Worm (Caenorhabditis elegans) whole organism, late embryonic: ENCODE data around the gene dsl-3.

Source experiments
- F13H6.1 ChIP-seq: sonication (generic microtip); optimal IDR thresholded peaks from 2 replicates; lab custom pipeline; 2016; ENCODE audit warnings: missing genetic modification characterization, missing compliant biosample characterization
- K02D7.2 ChIP-seq: sonication (generic microtip); optimal IDR thresholded peaks from 2 replicates; lab custom pipeline; 2017; ENCODE audit warnings: mild to moderate bottlenecking, missing genetic modification characterization, missing compliant biosample characterization
- T23F11.4 ChIP-seq: fragments of 200-800 bp; sonication (Bioruptor generic); optimal IDR thresholded peaks from 2 replicates; lab custom pipeline; 2018; ENCODE audit warnings: mild to moderate bottlenecking, missing genetic modification characterization, missing compliant biosample characterization
- ahr-1 ChIP-seq: sonication (generic microtip); optimal IDR thresholded peaks from 2 replicates; lab custom pipeline; 2016; ENCODE audit warnings: missing genetic modification characterization, missing compliant biosample characterization
- ama-1 ChIP-seq: fragments of 150-350 bp; optimal IDR thresholded peaks from 2 replicates; lab custom pipeline; 2014
- ceh-19 ChIP-seq: fragments of 200-800 bp; sonication (Bioruptor generic); optimal IDR thresholded peaks from 2 replicates; lab custom pipeline; 2018; ENCODE audit warnings: mild to moderate bottlenecking, missing genetic modification characterization, missing compliant biosample characterization
- ceh-22 ChIP-seq: sonication (generic microtip); optimal IDR thresholded peaks from 2 replicates; lab custom pipeline; 2017; ENCODE audit warnings: missing biosample characterization, missing genetic modification characterization
- ceh-24 ChIP-seq: sonication (generic microtip); optimal IDR thresholded peaks from 2 replicates; lab custom pipeline; 2016; ENCODE audit warnings: mild to moderate bottlenecking, missing genetic modification characterization, missing compliant biosample characterization
- ceh-30 ChIP-seq: fragments of 150-350 bp; optimal IDR thresholded peaks from 2 replicates; lab custom pipeline; 2014; ENCODE audit warnings: missing biosample characterization, missing genetic modification characterization
- ceh-31 ChIP-seq: sonication (generic microtip); optimal IDR thresholded peaks from 2 replicates; lab custom pipeline; 2016; ENCODE audit warnings: missing genetic modification characterization, missing compliant biosample characterization
- ceh-45 ChIP-seq: fragments of 200-800 bp; sonication (Bioruptor generic); IDR thresholded peaks from 2 replicates; pipeline ENCODE4 v1.3.6; 2022; ENCODE audit warnings: missing genetic modification reagents, missing genetic modification characterization, missing compliant biosample characterization
- ceh-48 ChIP-seq: sonication (generic microtip); optimal IDR thresholded peaks from 2 replicates; lab custom pipeline; 2016; ENCODE audit warnings: missing genetic modification characterization, inconsistent platforms, missing compliant biosample characterization
- ceh-9 ChIP-seq: sonication (generic microtip); optimal IDR thresholded peaks from 2 replicates; lab custom pipeline; 2016; ENCODE audit warnings: mild to moderate bottlenecking, missing genetic modification characterization, inconsistent platforms, missing compliant biosample characterization
- dve-1 ChIP-seq: sonication (generic microtip); optimal IDR thresholded peaks from 2 replicates; lab custom pipeline; 2017; ENCODE audit warnings: antibody characterized with exemption, mild to moderate bottlenecking, missing genetic modification characterization, missing compliant biosample characterization
- ets-4 ChIP-seq: sonication (generic microtip); optimal IDR thresholded peaks from 2 replicates; lab custom pipeline; 2016; ENCODE audit warnings: missing genetic modification characterization, missing compliant biosample characterization
- eyg-1 ChIP-seq: sonication (generic microtip); optimal IDR thresholded peaks from 2 replicates; lab custom pipeline; 2016; ENCODE audit warnings: missing genotype, missing genetic modification characterization, missing compliant biosample characterization
- fax-1 ChIP-seq: sonication (generic microtip); optimal IDR thresholded peaks from 2 replicates; lab custom pipeline; 2016; ENCODE audit warnings: missing genotype, missing genetic modification characterization, missing compliant biosample characterization
- fkh-10 ChIP-seq: fragments of 150-350 bp; optimal IDR thresholded peaks from 2 replicates; lab custom pipeline; 2014; ENCODE audit warnings: missing biosample characterization, missing genetic modification reagents, missing genetic modification characterization
- fkh-6 ChIP-seq: sonication (generic microtip); optimal IDR thresholded peaks from 2 replicates; lab custom pipeline; 2016; ENCODE audit warnings: missing genetic modification characterization, missing compliant biosample characterization
- hlh-13 ChIP-seq: fragments of 200-800 bp; sonication (Bioruptor generic); optimal IDR thresholded peaks from 2 replicates; lab custom pipeline; 2018; ENCODE audit warnings: mild to moderate bottlenecking, missing genetic modification characterization, missing compliant biosample characterization
- hlh-15 ChIP-seq: sonication (generic microtip); optimal IDR thresholded peaks from 2 replicates; lab custom pipeline; 2016; ENCODE audit warnings: missing genetic modification characterization, missing compliant biosample characterization
- hlh-30 ChIP-seq: sonication (generic microtip); optimal IDR thresholded peaks from 2 replicates; lab custom pipeline; 2017; ENCODE audit warnings: antibody characterized with exemption, missing genetic modification characterization, missing compliant biosample characterization; ENCODE audit not compliant: insufficient read depth
- lin-11 ChIP-seq: fragments of 200-800 bp; sonication (Bioruptor generic); optimal IDR thresholded peaks from 2 replicates; lab custom pipeline; 2018; ENCODE audit warnings: mild to moderate bottlenecking, missing genetic modification characterization, missing compliant biosample characterization
- madf-2 ChIP-seq: sonication (generic microtip); optimal IDR thresholded peaks from 2 replicates; lab custom pipeline; 2017; ENCODE audit warnings: missing genetic modification characterization, missing compliant biosample characterization
- nfya-1 ChIP-seq: sonication (generic microtip); optimal IDR thresholded peaks from 2 replicates; lab custom pipeline; 2017; ENCODE audit warnings: missing genetic modification characterization, mild to moderate bottlenecking, missing compliant biosample characterization, antibody characterized with exemption, moderate library complexity
- nhr-11 ChIP-seq: fragments of 150-350 bp; optimal IDR thresholded peaks from 2 replicates; lab custom pipeline; 2014; ENCODE audit warnings: missing biosample characterization, missing genetic modification characterization
- nhr-232 ChIP-seq: sonication (generic microtip); optimal IDR thresholded peaks from 2 replicates; lab custom pipeline; 2016; ENCODE audit warnings: missing genetic modification characterization, missing compliant biosample characterization
- npax-4 ChIP-seq: sonication (generic microtip); optimal IDR thresholded peaks from 2 replicates; lab custom pipeline; 2016; ENCODE audit warnings: missing genetic modification characterization, missing compliant biosample characterization
- pag-3 ChIP-seq: sonication (generic microtip); optimal IDR thresholded peaks from 2 replicates; lab custom pipeline; 2016; ENCODE audit warnings: missing compliant biosample characterization, missing genetic modification characterization, borderline replicate concordance
- pha-2 ChIP-seq: sonication (generic microtip); optimal IDR thresholded peaks from 2 replicates; lab custom pipeline; 2017; ENCODE audit warnings: mild to moderate bottlenecking, missing genetic modification characterization, missing compliant biosample characterization
- rnt-1 ChIP-seq: sonication (generic microtip); optimal IDR thresholded peaks from 2 replicates; lab custom pipeline; 2016; ENCODE audit warnings: missing genetic modification characterization, missing compliant biosample characterization
- sdc-2 ChIP-seq: sonication (generic microtip); optimal IDR thresholded peaks from 2 replicates; lab custom pipeline; 2016; ENCODE audit warnings: missing genotype, missing genetic modification characterization, missing compliant biosample characterization
- sox-2 ChIP-seq: fragments of 200-800 bp; sonication (Bioruptor generic); IDR thresholded peaks from 2 replicates; pipeline ENCODE4 v1.3.6; 2022; ENCODE audit warnings: missing genetic modification reagents, missing genetic modification characterization, missing compliant biosample characterization
- sox-4 ChIP-seq: sonication (generic microtip); optimal IDR thresholded peaks from 2 replicates; lab custom pipeline; 2017; ENCODE audit warnings: mild to moderate bottlenecking, missing genetic modification characterization, inconsistent platforms, missing compliant biosample characterization
- tbx-2 ChIP-seq: sonication (generic microtip); optimal IDR thresholded peaks from 2 replicates; lab custom pipeline; 2016; ENCODE audit warnings: missing genetic modification characterization, missing compliant biosample characterization
- tbx-7 ChIP-seq: sonication (generic microtip); optimal IDR thresholded peaks from 2 replicates; lab custom pipeline; 2016; ENCODE audit warnings: missing genotype, missing genetic modification characterization, missing compliant biosample characterization
- ttx-3 ChIP-seq: sonication (generic microtip); optimal IDR thresholded peaks from 2 replicates; lab custom pipeline; 2016; ENCODE audit warnings: missing genetic modification reagents, missing genetic modification characterization, missing compliant biosample characterization
- unc-42 ChIP-seq: sonication (generic microtip); optimal IDR thresholded peaks from 2 replicates; lab custom pipeline; 2016; ENCODE audit warnings: missing genotype, missing genetic modification characterization, missing compliant biosample characterization
- unc-55 ChIP-seq: sonication (generic microtip); optimal IDR thresholded peaks from 2 replicates; lab custom pipeline; 2017; ENCODE audit warnings: missing biosample characterization, missing genetic modification reagents, missing genetic modification characterization
- unc-86 ChIP-seq: sonication (generic microtip); optimal IDR thresholded peaks from 2 replicates; lab custom pipeline; 2016; ENCODE audit warnings: missing genetic modification characterization, missing compliant biosample characterization
- zip-5 ChIP-seq: sonication (generic microtip); optimal IDR thresholded peaks from 2 replicates; lab custom pipeline; 2016; ENCODE audit warnings: missing genetic modification characterization, missing compliant biosample characterization
- ztf-16 ChIP-seq: sonication (generic microtip); optimal IDR thresholded peaks from 2 replicates; lab custom pipeline; 2017; ENCODE audit warnings: missing genetic modification characterization, missing compliant biosample characterization

dsl-3 gene

DNA sequence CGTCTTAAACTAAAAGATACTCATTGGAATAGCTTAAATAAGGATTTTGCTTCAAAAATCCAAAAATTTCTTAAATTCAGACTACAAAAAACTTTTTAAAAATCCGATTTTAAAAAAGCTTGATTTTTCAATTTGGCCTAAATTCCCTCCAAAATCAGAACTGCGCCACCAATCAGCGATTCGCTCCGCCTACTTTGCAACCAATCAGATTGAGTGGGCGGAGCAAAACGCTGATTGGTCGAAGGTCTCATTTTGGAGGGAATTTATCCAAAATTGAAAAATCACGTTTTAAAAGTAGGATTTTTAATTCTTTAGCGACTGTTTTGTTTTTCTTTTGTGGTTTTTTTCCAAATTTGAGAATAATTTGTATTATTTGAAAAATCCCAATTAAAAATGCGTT, 39.3 kb downstream of the dsl-3 start:
- peak; percentile 97 for TF ChIP-seq nfya-1 (tag; lab: Kevin White, UChicago)
- TF ChIP-seq unc-42 (tag; lab: Kevin White, UChicago), result no peak

DNA sequence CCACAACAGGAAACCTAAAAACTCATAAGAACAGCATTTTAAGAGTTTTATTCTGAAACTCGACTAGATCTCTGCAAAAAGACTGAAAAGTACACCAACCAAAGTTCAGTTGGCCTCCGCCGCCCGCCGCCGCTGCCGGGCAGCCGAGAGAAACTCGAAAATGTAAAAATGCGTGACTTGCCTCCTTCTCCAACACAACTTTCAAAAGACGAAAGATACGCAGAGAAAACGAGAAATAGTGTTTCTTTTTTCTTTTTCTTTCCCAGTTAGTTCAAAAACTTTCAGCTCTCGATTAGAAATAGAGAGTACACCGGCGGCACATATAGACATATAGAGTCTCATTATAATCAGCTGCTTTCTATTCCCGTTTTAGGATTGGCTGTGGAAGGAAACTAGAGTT, 39.7 kb downstream of the dsl-3 start:
- TF ChIP-seq hlh-30 (tag; lab: Kevin White, UChicago) (peak; percentile 44), ceh-48 (tag; lab: Kevin White, UChicago) (no peak), unc-86 (tag; lab: Kevin White, UChicago) (no peak), ceh-24 (no peak), nhr-11 (no peak), F13H6.1 (tag; lab: Kevin White, UChicago) (no peak)

DNA sequence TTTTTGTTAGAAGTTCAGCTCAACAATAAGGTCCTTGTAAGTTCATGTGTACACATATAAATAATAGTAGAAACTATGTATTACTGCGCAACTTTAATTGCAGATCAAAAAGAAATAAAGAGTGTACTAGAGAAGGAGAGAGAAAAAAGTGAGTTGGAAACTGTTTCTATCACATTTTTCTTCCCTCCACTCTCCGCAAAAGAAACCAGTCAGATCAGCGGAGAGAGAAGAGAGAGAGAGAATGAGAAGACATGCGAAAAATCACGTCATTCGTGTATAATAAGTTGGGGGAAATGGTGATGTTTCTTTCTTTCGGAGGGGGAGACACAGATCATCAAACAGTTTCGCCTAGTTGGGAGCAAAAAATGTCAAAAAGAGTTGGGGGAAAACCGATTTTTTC, 45.2 kb downstream of the dsl-3 start:
- TF ChIP-seq rnt-1 (tag; lab: Kevin White, UChicago), result no peak
- peak; percentile 41 for TF ChIP-seq nfya-1 (tag; lab: Kevin White, UChicago)
- TF ChIP-seq, all 69 proteins: peak for 1

DNA sequence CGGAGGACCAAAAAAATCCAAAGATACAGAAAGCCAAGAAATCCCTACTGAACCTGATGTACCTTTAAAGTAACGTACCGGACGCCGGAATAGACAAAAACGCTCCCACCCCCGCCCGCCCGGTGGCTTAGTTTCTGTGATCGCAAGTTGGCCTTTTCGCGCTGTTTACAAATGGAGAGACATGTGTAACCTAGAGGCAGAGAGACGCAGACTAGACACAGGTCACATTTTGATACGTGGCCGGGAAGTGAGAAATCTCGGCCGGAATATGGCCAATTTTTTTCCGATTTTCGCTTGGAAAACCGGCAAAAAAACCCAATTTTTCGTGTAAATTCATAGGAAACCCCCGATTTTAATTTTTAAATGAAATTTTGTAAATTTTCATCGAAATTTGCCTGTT, 47.0 kb downstream of the dsl-3 start:
- TF ChIP-seq ceh-24, result no peak
- TF ChIP-seq T23F11.4 (GFP tag; lab: Kevin White, UChicago), result no peak
- no peak for TF ChIP-seq K02D7.2 (tag; lab: Kevin White, UChicago)
- peak; percentile 16 for TF ChIP-seq ceh-19 (GFP tag; lab: Kevin White, UChicago)
- no peak for TF ChIP-seq madf-2
- no peak for TF ChIP-seq eyg-1 (tag; lab: Kevin White, UChicago)
- peak; percentile 36 for TF ChIP-seq hlh-30 (tag; lab: Kevin White, UChicago)
- TF ChIP-seq ttx-3, result no peak
- no peak for TF ChIP-seq ceh-9 (tag; lab: Kevin White, UChicago)
- no peak for TF ChIP-seq hlh-15
- no peak for TF ChIP-seq ceh-45 (GFP tag; lab: Robert Waterston, UW)
- TF ChIP-seq pag-3 (tag; lab: Kevin White, UChicago), result no peak
- no peak for TF ChIP-seq ztf-16 (tag; lab: Kevin White, UChicago)
- no peak for TF ChIP-seq ceh-31
- no peak for TF ChIP-seq nhr-232 (tag; lab: Kevin White, UChicago)
- TF ChIP-seq ceh-22 (tag; lab: Kevin White, UChicago), result no peak
- TF ChIP-seq ahr-1 (tag; lab: Kevin White, UChicago), result no peak
- no peak for TF ChIP-seq lin-11 (tag; lab: Kevin White, UChicago)

DNA sequence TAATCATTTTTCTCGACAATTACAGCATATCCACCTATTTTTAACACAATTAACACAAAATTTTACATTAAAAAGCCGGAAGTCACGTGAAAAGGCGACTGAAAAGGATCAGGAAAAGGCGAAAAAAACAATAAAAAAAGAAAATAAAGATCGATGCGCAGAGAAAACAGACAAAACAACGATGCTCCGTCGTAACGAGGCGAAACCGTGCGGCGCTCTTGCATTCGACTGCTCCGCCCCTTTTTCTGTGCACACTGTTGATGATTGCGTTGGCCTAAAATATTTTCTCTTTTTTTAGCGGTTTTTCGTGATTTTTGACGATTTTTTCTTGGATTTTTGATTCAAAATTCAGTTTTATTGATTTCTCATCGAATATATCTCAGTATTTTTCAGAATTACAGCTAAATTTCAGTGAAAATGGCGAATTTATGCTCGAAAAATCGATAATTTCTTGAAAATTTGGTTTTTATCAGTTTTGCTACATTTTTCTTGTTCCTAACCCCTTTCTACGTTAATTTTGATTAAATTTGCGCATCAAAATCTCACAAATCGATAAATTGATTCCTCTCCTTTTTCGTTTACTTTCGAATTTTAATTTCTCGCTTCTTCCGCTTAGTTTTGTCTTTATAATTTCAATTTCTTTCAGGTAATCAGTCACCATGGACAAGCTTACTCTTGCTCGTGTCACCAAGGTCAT, 49.1 kb downstream of the dsl-3 start, which contains the start of gene rps-28:
Gene rps-28, plus strand, starts transcription at position 647 of the 697 bp plus-strand sequence.
- peak; percentile 61 for TF ChIP-seq npax-4 (tag; lab: Kevin White, UChicago)
- peak; percentile 61 for TF ChIP-seq K02D7.2 (tag; lab: Kevin White, UChicago)
- peak; percentile 70 for TF ChIP-seq ceh-45 (GFP tag; lab: Robert Waterston, UW)
- peak; percentile 92 for TF ChIP-seq dve-1 (tag; lab: Kevin White, UChicago)
- peak; percentile 98 for TF ChIP-seq unc-42 (tag; lab: Kevin White, UChicago)
- peak; percentile 82 for TF ChIP-seq ets-4 (tag; lab: Kevin White, UChicago)
- TF ChIP-seq ceh-9 (tag; lab: Kevin White, UChicago), result no peak
- TF ChIP-seq ceh-30 (tag; lab: Kevin White, UChicago), result peak; percentile 97
- TF ChIP-seq lin-11 (tag; lab: Kevin White, UChicago), result peak; percentile 49
- peak; percentile 25 for TF ChIP-seq fkh-10 (GFP tag; lab: Kevin White, UChicago)
- TF ChIP-seq ama-1 (lab: Kevin White, UChicago), result no peak
- TF ChIP-seq hlh-13 (GFP tag; lab: Kevin White, UChicago), result peak; percentile 39
- TF ChIP-seq ttx-3, result peak; percentile 85
- TF ChIP-seq sox-4, result peak; percentile 77
- TF ChIP-seq fkh-6, result peak; percentile 78
- peak; percentile 50 for TF ChIP-seq sdc-2 (tag; lab: Kevin White, UChicago)
- peak; percentile 80 for TF ChIP-seq pha-2 (tag; lab: Kevin White, UChicago)
- TF ChIP-seq hlh-15, result no peak
- TF ChIP-seq unc-55 (GFP tag; lab: Kevin White, UChicago), result peak; percentile 79
- TF ChIP-seq fax-1 (tag; lab: Kevin White, UChicago), result peak; percentile 73
- peak; percentile 84 for TF ChIP-seq ceh-19 (GFP tag; lab: Kevin White, UChicago)
- peak; percentile 98 for TF ChIP-seq tbx-2 (tag; lab: Kevin White, UChicago)
- peak; percentile 76 for TF ChIP-seq ceh-48 (tag; lab: Kevin White, UChicago)
- peak; percentile 56 for TF ChIP-seq nhr-11
- peak; percentile 77 for TF ChIP-seq zip-5 (tag; lab: Kevin White, UChicago)
- TF ChIP-seq tbx-7 (tag; lab: Kevin White, UChicago), result peak; percentile 46
- TF ChIP-seq sox-2 (GFP tag; lab: Robert Waterston, UW), result peak; percentile 78
- no peak for TF ChIP-seq ceh-22 (tag; lab: Kevin White, UChicago)
- peak; percentile 73 for TF ChIP-seq madf-2
- TF ChIP-seq ztf-16 (tag; lab: Kevin White, UChicago), result peak; percentile 91
